Fruit fly (Drosophila melanogaster) whole organism, prepupa: ENCODE measurements around the gene CG33702.

Source experiments
- CG3919 ChIP-seq: fragments of 200-800 bp; sonication (Bioruptor generic); optimal IDR thresholded peaks from 3 replicates; lab custom pipeline; 2016; ENCODE audit warnings: missing biosample characterization, missing genetic modification characterization
- CG6854 ChIP-seq: fragments of 200-800 bp; sonication (Bioruptor generic); optimal IDR thresholded peaks from 2 replicates; lab custom pipeline; 2017; ENCODE audit warnings: missing biosample characterization, mild to moderate bottlenecking, missing genetic modification characterization
- CG8632 ChIP-seq: fragments of 200-800 bp; sonication (Bioruptor generic); optimal IDR thresholded peaks from 3 replicates; lab custom pipeline; 2016; ENCODE audit warnings: missing biosample characterization, missing genetic modification characterization
- Eip78C ChIP-seq: fragments of 200-800 bp; sonication (Bioruptor generic); peaks from one replicate; lab custom pipeline; 2016; ENCODE audit warnings: missing biosample characterization, missing genetic modification characterization
- Ets21C ChIP-seq: fragments of 200-800 bp; sonication (Bioruptor generic); optimal IDR thresholded peaks from 3 replicates; lab custom pipeline; 2016; ENCODE audit warnings: missing biosample characterization, missing genetic modification characterization
- Gug ChIP-seq: fragments of 200-800 bp; sonication (Bioruptor generic); IDR thresholded peaks from 2 replicates; pipeline ENCODE4 v1.3.6; 2022; ENCODE audit warnings: missing biosample characterization, missing genetic modification characterization
- Sox15 ChIP-seq: fragments of 200-800 bp; sonication (Bioruptor generic); optimal IDR thresholded peaks from 3 replicates; lab custom pipeline; 2016; ENCODE audit warnings: missing biosample characterization, missing genetic modification characterization
- dac ChIP-seq: fragments of 200-800 bp; sonication (Bioruptor generic); optimal IDR thresholded peaks from 2 replicates; lab custom pipeline; 2017; ENCODE audit warnings: missing biosample characterization, mild to moderate bottlenecking, missing genetic modification characterization
- net ChIP-seq: fragments of 200-800 bp; sonication (Bioruptor generic); optimal IDR thresholded peaks from 3 replicates; lab custom pipeline; 2016; ENCODE audit warnings: missing biosample characterization, missing genetic modification characterization
- pdm3 ChIP-seq: fragments of 200-800 bp; sonication (Bioruptor generic); optimal IDR thresholded peaks from 3 replicates; lab custom pipeline; 2016; ENCODE audit warnings: missing biosample characterization, missing genetic modification characterization

DNA sequence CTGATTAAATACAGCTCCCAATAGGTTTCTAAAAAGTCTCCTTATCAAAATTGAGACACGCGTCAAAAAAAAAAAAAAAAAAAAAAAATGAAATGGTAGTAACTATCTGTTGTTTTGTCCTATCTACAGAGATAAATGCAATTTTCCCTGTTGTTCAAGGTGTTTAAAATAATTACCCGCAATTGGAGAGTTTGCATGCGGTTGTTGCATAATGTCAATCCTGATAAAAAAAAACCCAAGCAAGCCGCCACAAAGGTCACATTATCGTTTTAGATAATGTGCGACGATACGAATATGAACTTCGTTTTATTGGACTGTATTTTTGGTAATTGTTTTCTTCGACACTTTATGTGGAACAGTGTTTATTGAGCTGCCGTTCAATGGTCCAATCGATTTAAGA lies 10.4 kb downstream of the CG33702 start:
- TF ChIP-seq Eip78C (GFP tag; lab: Kevin White, UChicago) (no peak), Gug (GFP tag; lab: Robert Waterston, UW) (no peak), Sox15 (no peak), net (no peak), pdm3 (GFP tag; lab: Kevin White, UChicago) (no peak), CG3919 (GFP tag; lab: Kevin White, UChicago) (no peak), dac (GFP tag; lab: Kevin White, UChicago) (no peak), CG8632 (no peak), CG6854 (GFP tag; lab: Kevin White, UChicago) (no peak), Ets21C (GFP tag; lab: Kevin White, UChicago) (no peak)
